Fruit fly (Drosophila melanogaster): ENCODE data around the gene CG3513.

The CG3513 gene

dm6 chr2L:3703260-3703659 is 10.3 kb upstream of the CG3513 start, which contains the start of gene CG2816 (continued):
- peak; percentile 83 for TF ChIP-seq Sox102F (GFP tag; optimal IDR thresholded peaks at IDR 0.05)
- TF ChIP-seq CG31627 (GFP tag; optimal IDR thresholded peaks at IDR 0.05): peak; percentile 89
- TF ChIP-seq CG10669 (GFP tag; optimal IDR thresholded peaks at IDR 0.05): peak; percentile 56
- TF ChIP-seq CG3919 (GFP tag; optimal IDR thresholded peaks at IDR 0.05): peak; percentile 85
- TF ChIP-seq Blimp-1 (GFP tag; optimal IDR thresholded peaks at IDR 0.05): peak; percentile 54
- TF ChIP-seq CG8632 (GFP tag; optimal IDR thresholded peaks at IDR 0.05): peak; percentile 50
- peak; percentile 90 for TF ChIP-seq CG6276 (GFP tag; optimal IDR thresholded peaks at IDR 0.05)
- TF ChIP-seq CG4318 (GFP tag; optimal IDR thresholded peaks at IDR 0.05): peak; percentile 67
- peak; percentile 77 for TF ChIP-seq achi (GFP tag; optimal IDR thresholded peaks at IDR 0.05)
- TF ChIP-seq fd85E (GFP tag; optimal IDR thresholded peaks at IDR 0.05): peak; percentile 8
- TF ChIP-seq Sox15 (GFP tag; optimal IDR thresholded peaks at IDR 0.05): peak; percentile 76
- peak; percentile 86 for TF ChIP-seq CG32006 (GFP tag; optimal IDR thresholded peaks at IDR 0.05)
- peak; percentile 88 for TF ChIP-seq pdm3 (GFP tag; optimal IDR thresholded peaks at IDR 0.05)
- TF ChIP-seq ss (GFP tag; optimal IDR thresholded peaks at IDR 0.05): peak in 1 of 2 experiments; percentile 54
- peak; percentile 72 for TF ChIP-seq Eip75B (GFP tag; optimal IDR thresholded peaks at IDR 0.05)
- peak; percentile 40 for TF ChIP-seq fd59A (GFP tag; optimal IDR thresholded peaks at IDR 0.05)
- TF ChIP-seq CG34406 (GFP tag; optimal IDR thresholded peaks at IDR 0.05): peak; percentile 67
- peak; percentile 11 for TF ChIP-seq fkh (GFP tag; optimal IDR thresholded peaks at IDR 0.05)
- no peak for TF ChIP-seq CG3032 (tag; optimal IDR thresholded peaks at IDR 0.05)
- peak; percentile 76 for TF ChIP-seq CG10631 (GFP tag; optimal IDR thresholded peaks at IDR 0.05)
- peak; percentile 84 for TF ChIP-seq cyc (GFP tag; optimal IDR thresholded peaks at IDR 0.05)
- TF ChIP-seq CG7368 (GFP tag; optimal IDR thresholded peaks at IDR 0.05): peak; percentile 80
- TF ChIP-seq CG6808 (GFP tag; optimal IDR thresholded peaks at IDR 0.05): peak; percentile 48

DNA sequence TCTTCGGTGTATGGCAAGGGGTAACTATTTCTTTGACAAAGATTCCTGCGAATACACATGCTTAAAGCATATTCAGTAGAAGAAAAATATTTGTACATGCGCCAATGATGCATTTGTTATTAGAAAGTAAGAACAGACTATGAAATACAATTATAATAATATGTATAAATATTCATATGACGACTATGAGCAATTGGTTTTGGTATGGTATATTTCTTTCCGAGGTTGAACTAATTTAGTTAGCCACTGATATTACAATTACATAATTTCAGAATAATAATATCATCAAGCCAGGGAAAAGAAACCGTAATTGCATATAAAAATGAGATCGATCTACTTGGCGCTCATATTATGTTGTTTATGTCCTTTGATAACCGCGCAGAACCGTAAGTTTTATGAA is 8.5 kb upstream of the CG3513 start, which contains the start of gene CG43145:
Gene CG43145 (plus strand): TSS at position 301 of the 400 bp plus-strand sequence.
- no peak for TF ChIP-seq Eip93F (GFP tag; optimal IDR thresholded peaks at IDR 0.05)
- TF ChIP-seq Blimp-1 (GFP tag; optimal IDR thresholded peaks at IDR 0.05): no peak
- no peak for TF ChIP-seq Sox102F (GFP tag; optimal IDR thresholded peaks at IDR 0.05)
- no peak for TF ChIP-seq Gug (GFP tag; IDR thresholded peaks at IDR 0.05)
- TF ChIP-seq net (GFP tag; optimal IDR thresholded peaks at IDR 0.05): no peak
- no peak for TF ChIP-seq dac (GFP tag; optimal IDR thresholded peaks at IDR 0.05)
- no peak for TF ChIP-seq CG11902 (GFP tag; optimal IDR thresholded peaks at IDR 0.05)
- no peak for TF ChIP-seq eg (GFP tag; IDR thresholded peaks at IDR 0.05)
- no peak for TF ChIP-seq cyc (GFP tag; optimal IDR thresholded peaks at IDR 0.05)
- no peak for TF ChIP-seq Ets21C (GFP tag; optimal IDR thresholded peaks at IDR 0.05)
- TF ChIP-seq CG7368 (GFP tag; optimal IDR thresholded peaks at IDR 0.05): no peak
- no peak for TF ChIP-seq CG10669 (GFP tag; optimal IDR thresholded peaks at IDR 0.05)
- no peak for TF ChIP-seq CG10631 (GFP tag; optimal IDR thresholded peaks at IDR 0.05)
- TF ChIP-seq Smox (GFP tag; optimal IDR thresholded peaks at IDR 0.05): no peak
- TF ChIP-seq CG32006 (GFP tag; optimal IDR thresholded peaks at IDR 0.05): no peak
- no peak for TF ChIP-seq CG15336 (GFP tag; IDR thresholded peaks at IDR 0.05)
- TF ChIP-seq svp (GFP tag): no peak
- TF ChIP-seq Met (GFP tag; optimal IDR thresholded peaks at IDR 0.05): no peak
- no peak for TF ChIP-seq Sox14 (GFP tag; optimal IDR thresholded peaks at IDR 0.05)

dm6 chr2L:3700990-3701389 is 8.0 kb upstream of the CG3513 start, which contains the start of gene CG42467:
Gene CG42467, plus strand, starts transcription at chr2L:3701290.
- TF ChIP-seq achi (GFP tag; optimal IDR thresholded peaks at IDR 0.05) (no peak), CG32006 (GFP tag; optimal IDR thresholded peaks at IDR 0.05) (no peak), CG6792 (GFP tag; optimal IDR thresholded peaks at IDR 0.05) (no peak), Sox102F (GFP tag; optimal IDR thresholded peaks at IDR 0.05) (no peak), CG16779 (tag; optimal IDR thresholded peaks at IDR 0.05) (no peak), lz (GFP tag; optimal IDR thresholded peaks at IDR 0.05) (no peak), CG11762 (GFP tag; optimal IDR thresholded peaks at IDR 0.05; ENCODE audit: insufficient read depth) (no peak), salr (GFP tag; optimal IDR thresholded peaks at IDR 0.05) (no peak), CG7368 (GFP tag; optimal IDR thresholded peaks at IDR 0.05) (no peak), CG8119 (GFP tag; IDR thresholded peaks at IDR 0.05) (no peak), dac (GFP tag; optimal IDR thresholded peaks at IDR 0.05) (no peak), CG6854 (GFP tag; optimal IDR thresholded peaks at IDR 0.05) (no peak), CG11902 (GFP tag; optimal IDR thresholded peaks at IDR 0.05) (no peak), CG10669 (GFP tag; optimal IDR thresholded peaks at IDR 0.05) (no peak), CG10631 (GFP tag; optimal IDR thresholded peaks at IDR 0.05) (no peak)

Measured in whole organism, prepupa.